Fruit fly (Drosophila melanogaster): ENCODE measurements around the gene Atg1.

Atg1 gene

DNA sequence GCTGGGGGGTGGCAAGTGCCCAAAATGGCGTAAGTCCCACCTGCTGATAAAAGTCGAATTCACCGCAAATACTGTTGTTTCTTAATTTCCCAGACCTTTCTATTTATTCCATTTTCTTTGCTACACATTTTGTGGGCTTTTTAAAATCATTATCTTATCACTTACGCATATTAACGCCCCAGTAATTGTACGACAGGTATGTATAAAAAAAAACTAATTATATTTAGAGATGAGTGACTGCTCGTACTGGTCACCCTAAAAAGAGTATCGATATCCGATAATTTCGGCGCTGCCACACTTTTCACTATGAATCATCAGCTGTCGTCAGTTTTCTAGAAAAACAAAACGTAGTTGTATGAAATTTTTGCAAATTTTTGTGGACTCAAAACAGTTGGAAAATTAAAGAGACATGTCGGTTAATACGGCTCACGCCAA lies 45.0 kb upstream of the Atg1 start, which contains the start of the genes CG10948 and Wbp2 (continued):
- TF ChIP-seq mirr (GFP tag; optimal IDR thresholded peaks at IDR 0.05) (peak; percentile 25), CG17829 (tag; optimal IDR thresholded peaks at IDR 0.05) (peak; percentile 41), Dp (GFP tag; optimal IDR thresholded peaks at IDR 0.05) (peak; percentile 14), CG6254 (GFP tag; optimal IDR thresholded peaks at IDR 0.05) (no peak), CG13287 (GFP tag; IDR thresholded peaks at IDR 0.05; ENCODE audit: partially characterized antibody) (peak; percentile 77), dysf (GFP tag; IDR thresholded peaks at IDR 0.05) (no peak), CHES-1-like (GFP tag; optimal IDR thresholded peaks at IDR 0.05) (peak; percentile 31), wdn (GFP tag; IDR thresholded peaks at IDR 0.05) (no peak), CG18476 (GFP tag; optimal IDR thresholded peaks at IDR 0.05) (no peak), sens (GFP tag) (peak; percentile 88), Chrac-16 (GFP tag; optimal IDR thresholded peaks at IDR 0.05) (no peak), CG2712 (tag; optimal IDR thresholded peaks at IDR 0.05) (peak; percentile 45), hbn (GFP tag; IDR thresholded peaks at IDR 0.05; ENCODE audit: partially characterized antibody) (peak; percentile 39; the same call in 1 of the 2 replicates), CG3726 (GFP tag; IDR thresholded peaks at IDR 0.05) (no peak), CG30431 (GFP tag; optimal IDR thresholded peaks at IDR 0.05) (no peak), CG9797 (GFP tag; optimal IDR thresholded peaks at IDR 0.05) (peak; percentile 24), CG16813 (GFP tag; IDR thresholded peaks at IDR 0.05; ENCODE audit: partially characterized antibody) (peak; percentile 48; the same call in 1 of the 3 replicates), CG34422 (GFP tag; IDR thresholded peaks at IDR 0.05) (peak; percentile 49; the same call in 1 of the 3 replicates), Atf6 (GFP tag; IDR thresholded peaks at IDR 0.05) (no peak), CG3281 (GFP tag; optimal IDR thresholded peaks at IDR 0.05) (peak; percentile 72), CG6791 (GFP tag; IDR thresholded peaks at IDR 0.05; ENCODE audit: partially characterized antibody) (no peak; the same call in 2 of the 3 replicates), Sry-β (GFP tag; optimal IDR thresholded peaks at IDR 0.05) (peak; percentile 34), CG10431 (GFP tag; optimal IDR thresholded peaks at IDR 0.05) (peak; percentile 21), CG7963 (GFP tag; IDR thresholded peaks at IDR 0.05; ENCODE audit: partially characterized antibody) (0 out of 3 replicates have a peak, but pooled peaks have one; percentile 32), YL-1 (GFP tag; optimal IDR thresholded peaks at IDR 0.05) (peak; percentile 99), unc-4 (GFP tag; IDR thresholded peaks at IDR 0.05; ENCODE audit: partially characterized antibody) (peak; percentile 58), gsb (GFP tag; IDR thresholded peaks at IDR 0.05) (no peak), Dref (GFP tag; IDR thresholded peaks at IDR 0.05) (peak; percentile 87), CG6175 (GFP tag; IDR thresholded peaks at IDR 0.05) (no peak), exex (tag; optimal IDR thresholded peaks at IDR 0.05) (peak; percentile 95), odd (GFP tag; optimal IDR thresholded peaks at IDR 0.05) (peak; percentile 15), ranshi (GFP tag; IDR thresholded peaks at IDR 0.05) (peak; percentile 83; the same call in 1 of the 2 replicates), mam (GFP tag; optimal IDR thresholded peaks at IDR 0.05) (peak; percentile 2), pzg (GFP tag; optimal IDR thresholded peaks at IDR 0.05) (peak; percentile 71), MBD-R2 (GFP tag; IDR thresholded peaks at IDR 0.05) (peak; percentile 66), CG17328 (GFP tag; IDR thresholded peaks at IDR 0.05) (no peak), insv (GFP tag; optimal IDR thresholded peaks at IDR 0.05) (no peak), CG11398 (GFP tag; optimal IDR thresholded peaks at IDR 0.05) (no peak), Dad (GFP tag; optimal IDR thresholded peaks at IDR 0.05) (peak; percentile 7), CG7271 (tag; optimal IDR thresholded peaks at IDR 0.05) (no peak), lbe (GFP tag; optimal IDR thresholded peaks at IDR 0.05) (peak; percentile 62), trem (tag; optimal IDR thresholded peaks at IDR 0.05) (peak; percentile 94), CG4854 (GFP tag; optimal IDR thresholded peaks at IDR 0.05) (no peak), fu2 (GFP tag; optimal IDR thresholded peaks at IDR 0.05) (no peak), amos (GFP tag; IDR thresholded peaks at IDR 0.05; ENCODE audit: partially characterized antibody) (peak; percentile 60; the same call in 1 of the 2 replicates), Doc3 (GFP tag; IDR thresholded peaks at IDR 0.05; ENCODE audit: partially characterized antibody) (peak; percentile 44; the same call in 2 of the 3 replicates), gro (GFP tag; optimal IDR thresholded peaks at IDR 0.05) (peak; percentile 39), CG18011 (GFP tag; optimal IDR thresholded peaks at IDR 0.05) (peak; percentile 1), phol (tag; optimal IDR thresholded peaks at IDR 0.05) (peak; percentile 96), C15 (GFP tag; IDR thresholded peaks at IDR 0.05) (no peak)

All from whole organism, embryonic.